Fruit fly (Drosophila melanogaster): ENCODE measurements around the gene CG15525.

CG15525 gene

DNA sequence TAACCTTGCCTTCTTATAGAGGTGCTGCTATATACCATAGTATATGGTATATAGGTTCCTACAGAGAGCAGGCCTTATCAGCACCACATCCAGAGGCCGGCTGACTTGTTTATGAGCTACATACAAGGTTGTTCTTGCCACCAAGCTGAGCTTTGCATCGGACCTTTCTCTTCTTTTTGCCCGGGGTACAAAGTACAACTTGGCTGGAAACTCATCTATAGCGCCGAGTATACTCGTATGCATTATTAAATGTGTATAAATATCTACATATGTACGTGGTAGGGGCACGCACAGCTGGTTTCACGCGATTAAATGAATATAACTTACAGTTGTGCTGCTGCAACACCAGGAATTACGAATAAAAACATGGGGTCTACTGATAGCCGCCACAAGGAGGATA, 16.4 kb upstream of the CG15525 start:
- TF ChIP-seq CG10348 (GFP tag; IDR thresholded peaks at IDR 0.05): no peak
- TF ChIP-seq Pif1B (GFP tag; optimal IDR thresholded peaks at IDR 0.05): peak; percentile 64
- TF ChIP-seq CG4496 (GFP tag; IDR thresholded peaks at IDR 0.05): peak; percentile 54; the same call in 1 of the 3 replicates
- peak; percentile 76 for TF ChIP-seq Pif1A (GFP tag; optimal IDR thresholded peaks at IDR 0.05)
- no peak for TF ChIP-seq rn (GFP tag; IDR thresholded peaks at IDR 0.05)
- TF ChIP-seq CG8159 (tag; optimal IDR thresholded peaks at IDR 0.05): peak; percentile 40
- TF ChIP-seq CG8301 (tag; optimal IDR thresholded peaks at IDR 0.05): peak; percentile 48
- TF ChIP-seq CG13204 (GFP tag; optimal IDR thresholded peaks at IDR 0.05): peak; percentile 78
- peak; percentile 18 for TF ChIP-seq CG15710 (tag; optimal IDR thresholded peaks at IDR 0.05)
- TF ChIP-seq CG34367 (tag; optimal IDR thresholded peaks at IDR 0.05): peak; percentile 23
- peak; percentile 47 for TF ChIP-seq CG17806 (tag; optimal IDR thresholded peaks at IDR 0.05)
- TF ChIP-seq CG14655 (GFP tag; optimal IDR thresholded peaks at IDR 0.05): peak; percentile 58
- TF ChIP-seq CG32121 (GFP tag; IDR thresholded peaks at IDR 0.05): no peak; the same call in 1 of the 2 replicates
- TF ChIP-seq Snoo (tag; optimal IDR thresholded peaks at IDR 0.05): peak; percentile 3
- peak; percentile 39; the same call in 2 of the 3 replicates for TF ChIP-seq fd96Ca (GFP tag; IDR thresholded peaks at IDR 0.05)
- TF ChIP-seq EcR (GFP tag; optimal IDR thresholded peaks at IDR 0.05): no peak
- TF ChIP-seq CG9948 (tag; optimal IDR thresholded peaks at IDR 0.05): no peak
- peak; percentile 77 for TF ChIP-seq Ets98B (GFP tag; IDR thresholded peaks at IDR 0.05)
- TF ChIP-seq gl (tag; optimal IDR thresholded peaks at IDR 0.05): peak; percentile 94
- peak; percentile 87 for TF ChIP-seq CG12605 (GFP tag; IDR thresholded peaks at IDR 0.05)
- TF ChIP-seq D1 (tag; optimal IDR thresholded peaks at IDR 0.05): no peak

dm6 chr3R:30012602-30013489, 15.4 kb upstream of the CG15525 start:
- TF ChIP-seq Pif1B (GFP tag; optimal IDR thresholded peaks at IDR 0.05) (no peak), Snoo (tag; optimal IDR thresholded peaks at IDR 0.05) (no peak), gl (tag; optimal IDR thresholded peaks at IDR 0.05) (no peak), CG9948 (tag; optimal IDR thresholded peaks at IDR 0.05) (no peak), CG17806 (tag; optimal IDR thresholded peaks at IDR 0.05) (no peak), CG10348 (GFP tag; IDR thresholded peaks at IDR 0.05) (no peak), CG14655 (GFP tag; optimal IDR thresholded peaks at IDR 0.05) (peak; percentile 58), Ets98B (GFP tag; IDR thresholded peaks at IDR 0.05) (peak; percentile 66; the same call in 1 of the 2 replicates), CG13204 (GFP tag; optimal IDR thresholded peaks at IDR 0.05) (no peak), rn (GFP tag; IDR thresholded peaks at IDR 0.05) (peak; percentile 32; the same call in 1 of the 2 replicates), CG12605 (GFP tag; IDR thresholded peaks at IDR 0.05) (no peak), fd96Ca (GFP tag; IDR thresholded peaks at IDR 0.05) (peak; percentile 68; the same call in 2 of the 3 replicates), CG8159 (tag; optimal IDR thresholded peaks at IDR 0.05) (no peak), CG32121 (GFP tag; IDR thresholded peaks at IDR 0.05) (peak; percentile 64), CG8301 (tag; optimal IDR thresholded peaks at IDR 0.05) (peak; percentile 38), CG4496 (GFP tag; IDR thresholded peaks at IDR 0.05) (peak; percentile 72), CG34367 (tag; optimal IDR thresholded peaks at IDR 0.05) (no peak), EcR (GFP tag; optimal IDR thresholded peaks at IDR 0.05) (no peak), CG15710 (tag; optimal IDR thresholded peaks at IDR 0.05) (no peak), D1 (tag; optimal IDR thresholded peaks at IDR 0.05) (no peak), Pif1A (GFP tag; optimal IDR thresholded peaks at IDR 0.05) (no peak)

DNA sequence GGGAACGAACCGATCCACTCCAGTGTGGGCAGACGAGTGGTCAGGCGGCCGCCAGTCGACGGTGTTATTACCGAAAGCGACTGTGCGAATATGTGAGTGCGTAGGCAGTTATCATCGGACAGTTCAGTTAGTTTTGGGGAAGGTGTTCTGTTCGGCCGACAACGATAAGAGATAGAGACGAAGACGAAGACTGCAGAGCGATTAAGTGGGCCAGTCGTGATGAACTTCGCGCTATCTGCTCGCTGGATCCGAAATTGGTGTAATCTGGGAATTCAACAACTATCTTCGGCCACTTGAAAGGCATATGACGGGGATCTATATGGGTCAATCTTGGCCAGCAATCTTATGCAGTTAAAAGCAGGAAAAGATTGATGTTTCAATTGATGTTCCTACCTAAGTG, 11.7 kb upstream of the CG15525 start, which contains the start of gene CG7912:
CG7912 (minus strand) TSS at position 17 of the 400 bp plus-strand sequence.
- TF ChIP-seq CG17806 (tag; optimal IDR thresholded peaks at IDR 0.05) (no peak), EcR (GFP tag; optimal IDR thresholded peaks at IDR 0.05) (no peak), CG34367 (tag; optimal IDR thresholded peaks at IDR 0.05) (no peak), CG13204 (GFP tag; optimal IDR thresholded peaks at IDR 0.05) (no peak), D1 (tag; optimal IDR thresholded peaks at IDR 0.05) (no peak), CG4496 (GFP tag; IDR thresholded peaks at IDR 0.05) (no peak), CG15710 (tag; optimal IDR thresholded peaks at IDR 0.05) (no peak), CG14655 (GFP tag; optimal IDR thresholded peaks at IDR 0.05) (no peak), Pif1A (GFP tag; optimal IDR thresholded peaks at IDR 0.05) (no peak), CG9948 (tag; optimal IDR thresholded peaks at IDR 0.05) (no peak), CG8301 (tag; optimal IDR thresholded peaks at IDR 0.05) (no peak), Ets98B (GFP tag; IDR thresholded peaks at IDR 0.05) (no peak), fd96Ca (GFP tag; IDR thresholded peaks at IDR 0.05) (no peak)

DNA sequence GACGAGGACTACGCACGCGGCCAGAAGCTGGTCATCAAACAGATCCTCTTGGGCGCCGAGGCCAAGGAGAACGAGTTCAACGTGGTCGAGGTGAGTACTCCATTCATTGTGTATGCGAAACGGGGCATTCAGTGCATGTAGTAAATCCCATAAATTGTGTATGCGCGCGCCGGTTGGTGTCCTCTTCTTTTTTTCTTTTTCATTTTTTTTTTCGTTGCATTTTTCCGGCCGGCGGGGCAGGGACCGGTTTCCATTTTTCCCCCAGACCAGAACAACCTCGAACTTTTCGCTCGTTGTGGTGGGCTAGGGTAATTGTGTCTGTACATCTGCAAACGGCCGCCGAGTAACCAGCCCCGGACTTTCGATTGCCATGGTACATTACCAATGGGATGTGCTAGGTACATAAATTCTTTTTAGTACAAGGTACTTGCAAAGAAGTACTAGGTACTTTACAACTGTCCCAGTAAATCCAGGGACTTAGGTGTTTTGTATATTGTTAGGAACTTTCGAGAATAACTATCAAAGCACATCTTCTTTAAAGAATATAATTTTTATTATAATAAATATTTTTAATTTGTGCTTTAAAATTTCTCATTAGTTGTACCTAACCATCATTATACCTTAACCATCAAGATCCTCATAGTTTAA, 8.0 kb upstream of the CG15525 start:
- TF ChIP-seq CG4496 (GFP tag; IDR thresholded peaks at IDR 0.05) (peak; percentile 87), CG9948 (tag; optimal IDR thresholded peaks at IDR 0.05) (no peak), CG32121 (GFP tag; IDR thresholded peaks at IDR 0.05) (no peak), D1 (tag; optimal IDR thresholded peaks at IDR 0.05) (no peak), Ets98B (GFP tag; IDR thresholded peaks at IDR 0.05) (peak; percentile 76), CG12605 (GFP tag; IDR thresholded peaks at IDR 0.05) (peak; percentile 82), CG15710 (tag; optimal IDR thresholded peaks at IDR 0.05) (peak; percentile 45), rn (GFP tag; IDR thresholded peaks at IDR 0.05) (no peak), fd96Ca (GFP tag; IDR thresholded peaks at IDR 0.05) (peak; percentile 55; the same call in 1 of the 3 replicates), CG17806 (tag; optimal IDR thresholded peaks at IDR 0.05) (peak; percentile 42), CG34367 (tag; optimal IDR thresholded peaks at IDR 0.05) (peak; percentile 34), CG14655 (GFP tag; optimal IDR thresholded peaks at IDR 0.05) (peak; percentile 63), CG10348 (GFP tag; IDR thresholded peaks at IDR 0.05) (no peak), Pif1B (GFP tag; optimal IDR thresholded peaks at IDR 0.05) (peak; percentile 53), EcR (GFP tag; optimal IDR thresholded peaks at IDR 0.05) (peak; percentile 60), CG13204 (GFP tag; optimal IDR thresholded peaks at IDR 0.05) (no peak), gl (tag; optimal IDR thresholded peaks at IDR 0.05) (peak; percentile 86), CG8301 (tag; optimal IDR thresholded peaks at IDR 0.05) (peak; percentile 39), Snoo (tag; optimal IDR thresholded peaks at IDR 0.05) (no peak), Pif1A (GFP tag; optimal IDR thresholded peaks at IDR 0.05) (no peak), CG8159 (tag; optimal IDR thresholded peaks at IDR 0.05) (peak; percentile 44)

Measured in whole organism, pupa.